Fruit fly (Drosophila melanogaster) whole organism, adult: ENCODE results near the gene I-2.
A peak's percentile ranks its signal among the peaks of the same experiment; 100 is the strongest.

ENCODE experiments used
- CG11617 ChIP-seq: fragments of 200-800 bp; sonication (Bioruptor generic); optimal IDR thresholded peaks from 2 replicates; lab custom pipeline; 2017; ENCODE audit warnings: mild to moderate bottlenecking, missing biosample characterization, missing genetic modification reagents, missing genetic modification characterization
- CG12768 ChIP-seq: fragments of 200-800 bp; sonication (Bioruptor generic); optimal IDR thresholded peaks from 2 replicates; lab custom pipeline; 2017; ENCODE audit warnings: missing biosample characterization, missing genetic modification characterization, mild to moderate bottlenecking, moderate library complexity, missing genetic modification reagents
- CG33017 ChIP-seq: fragments of 200-800 bp; sonication (Bioruptor generic); optimal IDR thresholded peaks from 2 replicates; lab custom pipeline; 2018; ENCODE audit warnings: missing biosample characterization, mild to moderate bottlenecking, missing genetic modification characterization, moderate library complexity
- CG7101 ChIP-seq: fragments of 200-800 bp; sonication (Bioruptor generic); optimal IDR thresholded peaks from 2 replicates; lab custom pipeline; 2018; ENCODE audit warnings: missing biosample characterization, mild to moderate bottlenecking, missing genetic modification characterization, moderate library complexity
- Clk ChIP-seq: fragments of 200-800 bp; sonication (Bioruptor generic); optimal IDR thresholded peaks from 2 replicates; lab custom pipeline; 2017; ENCODE audit warnings: missing biosample characterization, missing genetic modification characterization
- Crg-1 ChIP-seq: fragments of 200-800 bp; sonication (Bioruptor generic); optimal IDR thresholded peaks from 2 replicates; lab custom pipeline; 2016; ENCODE audit warnings: missing biosample characterization, missing genetic modification characterization
- Hr96 ChIP-seq: fragments of 200-800 bp; sonication (Bioruptor generic); optimal IDR thresholded peaks from 2 replicates; lab custom pipeline; 2016; ENCODE audit warnings: missing biosample characterization, missing genetic modification characterization
- Mnt ChIP-seq: fragments of 200-800 bp; sonication (Bioruptor generic); optimal IDR thresholded peaks from 2 replicates; lab custom pipeline; 2016; ENCODE audit warnings: missing biosample characterization, mild to moderate bottlenecking, missing genetic modification characterization
- cic ChIP-seq: fragments of 200-800 bp; sonication (Bioruptor generic); optimal IDR thresholded peaks from 2 replicates; lab custom pipeline; 2017; ENCODE audit warnings: missing biosample characterization, mild to moderate bottlenecking, missing genetic modification characterization, moderate library complexity
- kay ChIP-seq: fragments of 200-800 bp; sonication (Bioruptor generic); peaks from one replicate; lab custom pipeline; 2016; ENCODE audit warnings: missing biosample characterization, missing genetic modification characterization, borderline replicate concordance
- ovo ChIP-seq: fragments of 200-800 bp; sonication (Bioruptor generic); optimal IDR thresholded peaks from 2 replicates; lab custom pipeline; 2016; ENCODE audit warnings: missing biosample characterization, missing genetic modification characterization
- pad ChIP-seq: fragments of 200-800 bp; sonication (Bioruptor generic); optimal IDR thresholded peaks from 3 replicates; lab custom pipeline; 2017; ENCODE audit warnings: missing biosample characterization, missing genetic modification characterization, mild to moderate bottlenecking, moderate library complexity, missing genetic modification reagents
- tj ChIP-seq: fragments of 200-800 bp; sonication (Bioruptor generic); optimal IDR thresholded peaks from 3 replicates; lab custom pipeline; 2017; ENCODE audit warnings: missing biosample characterization, mild to moderate bottlenecking, missing genetic modification characterization, moderate library complexity

DNA sequence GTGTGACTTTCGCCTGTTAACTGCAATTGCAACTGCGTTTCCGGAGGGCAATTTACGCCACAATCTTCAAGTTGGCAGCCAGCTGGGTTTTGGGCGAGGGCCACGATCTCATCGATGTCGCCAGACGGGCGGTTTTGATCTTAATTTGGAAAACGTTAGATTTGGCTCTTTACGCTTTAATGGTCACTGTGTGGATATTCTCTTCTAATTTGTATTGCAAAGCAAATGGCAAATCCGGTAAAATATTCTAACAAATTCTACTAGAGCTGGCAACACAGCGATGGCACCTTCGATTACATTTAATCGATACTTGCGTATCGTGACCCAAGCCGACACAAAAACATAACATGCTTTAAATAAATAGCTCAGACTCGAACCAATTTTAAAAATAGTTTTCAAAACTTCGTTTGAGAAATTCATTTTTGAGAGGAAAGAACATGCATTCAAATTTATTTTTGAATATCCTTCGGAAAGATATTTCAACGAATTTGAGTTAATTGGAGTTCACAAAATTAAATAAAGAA lies at the start of gene I-2:
- TF ChIP-seq cic (no peak), pad (GFP tag; lab: Kevin White, UChicago) (no peak), ovo (GFP tag; lab: Kevin White, UChicago) (no peak), CG7101 (tag; lab: Kevin White, UChicago) (no peak), Crg-1 (GFP tag; lab: Kevin White, UChicago) (no peak), tj (no peak), CG33017 (tag; lab: Kevin White, UChicago) (no peak), CG12768 (GFP tag; lab: Kevin White, UChicago) (no peak), Mnt (no peak), kay (GFP tag; lab: Kevin White, UChicago) (no peak), CG11617 (GFP tag; lab: Kevin White, UChicago) (peak; percentile 36), Clk (GFP tag; lab: Kevin White, UChicago) (no peak), Hr96 (GFP tag; lab: Kevin White, UChicago) (no peak)
